Fruit fly (Drosophila melanogaster): ENCODE results near the gene CG6048.

DNA sequence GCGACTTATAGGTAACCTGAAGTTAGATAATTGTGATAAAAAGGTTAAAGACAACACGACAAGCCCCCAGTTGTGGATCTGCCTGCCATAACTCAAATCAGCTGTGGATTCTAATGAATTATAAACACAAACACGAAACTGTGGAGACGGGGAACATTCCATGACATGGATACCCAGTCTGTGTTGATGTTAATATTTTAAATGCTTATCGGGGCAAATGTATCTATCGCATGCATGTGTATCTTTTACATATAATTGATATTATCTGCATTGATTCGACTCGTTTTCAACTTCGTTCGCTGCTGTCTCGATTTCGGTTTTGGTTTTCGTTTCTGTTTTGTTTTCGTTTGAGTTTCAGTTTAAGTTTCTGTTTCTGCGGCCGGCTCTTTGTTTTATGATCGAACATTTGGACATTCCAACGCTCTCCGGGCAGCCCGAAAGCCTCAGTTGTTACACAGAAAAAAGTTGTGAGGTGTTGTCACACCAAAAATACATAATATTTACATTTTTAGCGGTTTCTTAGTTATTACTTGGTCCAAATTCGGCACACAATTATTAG, 40.5 kb downstream of the CG6048 start:
- TF ChIP-seq h (GFP tag; optimal IDR thresholded peaks at IDR 0.05) (no peak), usp (GFP tag; optimal IDR thresholded peaks at IDR 0.05) (no peak), Mio (GFP tag; optimal IDR thresholded peaks at IDR 0.05) (no peak), Rel (GFP tag; optimal IDR thresholded peaks at IDR 0.05) (no peak), Rel (tag; optimal IDR thresholded peaks at IDR 0.05) (no peak)

Data from whole organism, wandering third instar larva.